In genomic region chr2L:271553-271952, dm6 we compare ENCODE assay signal across 3 fruit fly cellular contexts.
TF ChIP-seq lines count a peak whose summit lies in the region.

TSS of gene Dus1 (minus strand) at chr2L:271744.

- TF ChIP-seq CTCF in whole organism, embryonic (GFP tag; optimal IDR thresholded peaks at IDR 0.05; lab: Kevin White, UChicago), result peak; percentile 7

TF ChIP-seq in whole organism, adult, 20 proteins besides CTCF, POLR2A, EP300 and RAD21:
- TF ChIP-seq bab1 (GFP tag; optimal IDR thresholded peaks at IDR 0.05; lab: Kevin White, UChicago) (peak; percentile 59), Mnt (GFP tag; optimal IDR thresholded peaks at IDR 0.05; lab: Kevin White, UChicago) (peak; percentile 66), kay (GFP tag; lab: Kevin White, UChicago; ENCODE audit: borderline replicate concordance) (no peak)

TF ChIP-seq in whole organism, embryonic, 481 proteins besides CTCF, POLR2A, EP300 and RAD21 (continues in another document):
- TF ChIP-seq Nf-YB (GFP tag; optimal IDR thresholded peaks at IDR 0.05; lab: Kevin White, UChicago) (no peak), CG12299 (tag; optimal IDR thresholded peaks at IDR 0.05; lab: Kevin White, UChicago) (no peak), h (optimal IDR thresholded peaks at IDR 0.05; lab: Kevin White, UChicago) (no peak), MBD-R2 (GFP tag; IDR thresholded peaks at IDR 0.05; lab: Robert Waterston, UW) (peak; percentile 97), grau (tag; optimal IDR thresholded peaks at IDR 0.05; lab: Kevin White, UChicago) (peak; percentile 7), Dip2 (GFP tag; IDR thresholded peaks at IDR 0.05; lab: Robert Waterston, UW) (no peak), Nf-YC (tag; optimal IDR thresholded peaks at IDR 0.05; lab: Kevin White, UChicago) (peak; percentile 6), HLH54F (GFP tag; optimal IDR thresholded peaks at IDR 0.05; lab: Kevin White, UChicago) (no peak), CG12104 (GFP tag; optimal IDR thresholded peaks at IDR 0.05; lab: Kevin White, UChicago) (no peak), Doc3 (GFP tag; IDR thresholded peaks at IDR 0.05; lab: Robert Waterston, UW; ENCODE audit: partially characterized antibody) (peak; percentile 68), zfh1 (GFP tag; IDR thresholded peaks at IDR 0.05; lab: Robert Waterston, UW) (no peak), jing (GFP tag; optimal IDR thresholded peaks at IDR 0.05; lab: Kevin White, UChicago) (no peak), CG4617 (GFP tag; optimal IDR thresholded peaks at IDR 0.05; lab: Kevin White, UChicago; ENCODE audit: borderline replicate concordance) (peak; percentile 44), Dfd (GFP tag; optimal IDR thresholded peaks at IDR 0.05; lab: Kevin White, UChicago) (no peak), CG14050 (GFP tag; IDR thresholded peaks at IDR 0.05; lab: Robert Waterston, UW) (no peak), E2f1 (GFP tag; IDR thresholded peaks at IDR 0.05; lab: Robert Waterston, UW) (no peak), CG7372 (GFP tag; IDR thresholded peaks at IDR 0.05; lab: Robert Waterston, UW) (no peak), Sry-δ (GFP tag; optimal IDR thresholded peaks at IDR 0.05; lab: Kevin White, UChicago) (peak; percentile 60), CG12659 (GFP tag; optimal IDR thresholded peaks at IDR 0.05; lab: Kevin White, UChicago) (peak; percentile 46), luna (GFP tag; optimal IDR thresholded peaks at IDR 0.05; lab: Kevin White, UChicago) (no peak), Fer1 (GFP tag; optimal IDR thresholded peaks at IDR 0.05; lab: Kevin White, UChicago) (peak; percentile 48), CG10366 (GFP tag; IDR thresholded peaks at IDR 0.05; lab: Robert Waterston, UW) (no peak), zfh2 (GFP tag; optimal IDR thresholded peaks at IDR 0.05; lab: Kevin White, UChicago) (no peak), Blimp-1 (GFP tag; optimal IDR thresholded peaks at IDR 0.05; lab: Kevin White, UChicago) (no peak), Fer2 (tag; optimal IDR thresholded peaks at IDR 0.05; lab: Kevin White, UChicago) (no peak), Hsf (GFP tag; optimal IDR thresholded peaks at IDR 0.05; lab: Kevin White, UChicago) (no peak), Dref (GFP tag; IDR thresholded peaks at IDR 0.05; lab: Robert Waterston, UW) (peak; percentile 90), Adf1 (GFP tag; IDR thresholded peaks at IDR 0.05; lab: Robert Waterston, UW) (no peak), CG12769 (tag; optimal IDR thresholded peaks at IDR 0.05; lab: Kevin White, UChicago) (no peak), CG17829 (tag; optimal IDR thresholded peaks at IDR 0.05; lab: Kevin White, UChicago) (peak; percentile 53), ci (GFP tag; IDR thresholded peaks at IDR 0.05; lab: Robert Waterston, UW) (no peak), Hr39 (optimal IDR thresholded peaks at IDR 0.05; lab: Kevin White, UChicago) (no peak), ken (GFP tag; IDR thresholded peaks at IDR 0.05; lab: Robert Waterston, UW) (no peak), crp (GFP tag; optimal IDR thresholded peaks at IDR 0.05; lab: Kevin White, UChicago) (peak; percentile 35 to 90), CG1832 (GFP tag; optimal IDR thresholded peaks at IDR 0.05; lab: Kevin White, UChicago) (no peak), fd3F (GFP tag; optimal IDR thresholded peaks at IDR 0.05; lab: Kevin White, UChicago) (no peak), CG13894 (tag; optimal IDR thresholded peaks at IDR 0.05; lab: Kevin White, UChicago) (peak; percentile 41), bbx (GFP tag; IDR thresholded peaks at IDR 0.05; lab: Robert Waterston, UW; ENCODE audit: partially characterized antibody) (peak; percentile 77), HmgD (GFP tag; optimal IDR thresholded peaks at IDR 0.05; lab: Kevin White, UChicago) (no peak), CG1603 (tag; optimal IDR thresholded peaks at IDR 0.05; lab: Kevin White, UChicago) (peak; percentile 59), gro (GFP tag; optimal IDR thresholded peaks at IDR 0.05; lab: Kevin White, UChicago) (peak; percentile 30), chinmo (GFP tag; IDR thresholded peaks at IDR 0.05; lab: Robert Waterston, UW; ENCODE audit: partially characterized antibody) (peak; percentile 63; the same call in 1 of the 4 replicates), yki (optimal IDR thresholded peaks at IDR 0.05; lab: Kevin White, UChicago) (no peak), hb (GFP tag; IDR thresholded peaks at IDR 0.05; lab: Robert Waterston, UW; ENCODE audit: partially characterized antibody) (peak; percentile 59; the same call in 2 of the 3 replicates), tap (tag; optimal IDR thresholded peaks at IDR 0.05; lab: Kevin White, UChicago) (no peak)

TF ChIP-seq in whole organism, prepupa, 60 proteins besides CTCF, POLR2A, EP300 and RAD21:
- TF ChIP-seq OdsH (GFP tag; optimal IDR thresholded peaks at IDR 0.05; lab: Kevin White, UChicago), result no peak
- peak; percentile 40 for TF ChIP-seq Eip78C (GFP tag; lab: Kevin White, UChicago)
- TF ChIP-seq Sox15 (GFP tag; optimal IDR thresholded peaks at IDR 0.05; lab: Kevin White, UChicago), result no peak
- TF ChIP-seq CG11902 (GFP tag; optimal IDR thresholded peaks at IDR 0.05; lab: Kevin White, UChicago), result no peak
- no peak for TF ChIP-seq net (GFP tag; optimal IDR thresholded peaks at IDR 0.05; lab: Kevin White, UChicago)
